Worm (Caenorhabditis elegans): ENCODE data around the gene K08H2.5.

Gene K08H2.5

ce11 chrX:13216802-13217201 lies 25.3 kb downstream of the K08H2.5 start, which contains the start of gene R12H7.4:
TSS of gene R12H7.4 (plus strand) at chrX:13217102.
- TF ChIP-seq npax-4 (tag; optimal IDR thresholded peaks at IDR 0.05) (no peak), pat-9 (tag; optimal IDR thresholded peaks at IDR 0.05) (no peak), mec-3 (tag; optimal IDR thresholded peaks at IDR 0.05; ENCODE audit: borderline replicate concordance) (no peak), hlh-8 (tag; optimal IDR thresholded peaks at IDR 0.05) (no peak), pha-4 (tag; optimal IDR thresholded peaks at IDR 0.05) (no peak), K09A11.1 (tag; optimal IDR thresholded peaks at IDR 0.05; ENCODE audit: insufficient read depth) (no peak), ztf-16 (tag; optimal IDR thresholded peaks at IDR 0.05) (no peak), lim-6 (tag; optimal IDR thresholded peaks at IDR 0.05) (no peak), tbx-7 (tag; optimal IDR thresholded peaks at IDR 0.05) (no peak), ahr-1 (tag; optimal IDR thresholded peaks at IDR 0.05) (no peak), C38D4.7 (GFP tag; optimal IDR thresholded peaks at IDR 0.05) (no peak), eyg-1 (tag; optimal IDR thresholded peaks at IDR 0.05) (no peak), ref-2 (tag; optimal IDR thresholded peaks at IDR 0.05) (no peak), pqm-1 (tag; optimal IDR thresholded peaks at IDR 0.05) (no peak), elt-4 (tag; optimal IDR thresholded peaks at IDR 0.05) (no peak), unc-55 (GFP tag; optimal IDR thresholded peaks at IDR 0.05) (no peak), ceh-45 (GFP tag; IDR thresholded peaks at IDR 0.05) (no peak), ceh-9 (tag; optimal IDR thresholded peaks at IDR 0.05) (no peak), odd-2 (tag; optimal IDR thresholded peaks at IDR 0.05) (no peak), hlh-30 (tag; optimal IDR thresholded peaks at IDR 0.05; ENCODE audit: insufficient read depth) (no peak)

ce11 chrX:13212528-13212927 lies 29.6 kb downstream of the K08H2.5 start:
- TF ChIP-seq ceh-24 (tag; optimal IDR thresholded peaks at IDR 0.05): no peak
- no peak for TF ChIP-seq ztf-16 (tag; optimal IDR thresholded peaks at IDR 0.05)
- no peak for TF ChIP-seq nhr-11 (tag; optimal IDR thresholded peaks at IDR 0.05)
- TF ChIP-seq pha-4 (tag; optimal IDR thresholded peaks at IDR 0.05): no peak
- TF ChIP-seq ceh-19 (GFP tag; optimal IDR thresholded peaks at IDR 0.05): no peak
- TF ChIP-seq pag-3 (tag; optimal IDR thresholded peaks at IDR 0.05; ENCODE audit: borderline replicate concordance): no peak
- TF ChIP-seq ceh-18 (tag; optimal IDR thresholded peaks at IDR 0.05): no peak
- TF ChIP-seq K09A11.1 (tag; optimal IDR thresholded peaks at IDR 0.05; ENCODE audit: insufficient read depth): no peak
- no peak for TF ChIP-seq hlh-6 (tag; optimal IDR thresholded peaks at IDR 0.05)
- TF ChIP-seq ceh-30 (tag; optimal IDR thresholded peaks at IDR 0.05): no peak
- no peak for TF ChIP-seq dve-1 (tag; optimal IDR thresholded peaks at IDR 0.05)
- no peak for TF ChIP-seq ets-4 (tag; optimal IDR thresholded peaks at IDR 0.05)
- no peak for TF ChIP-seq ceh-2 (tag; optimal IDR thresholded peaks at IDR 0.05)

- TF ChIP-seq ceh-14 (tag; optimal IDR thresholded peaks at IDR 0.05): peak; percentile 27
- TF ChIP-seq ceh-31 (tag; optimal IDR thresholded peaks at IDR 0.05): peak; percentile 60
- no peak for TF ChIP-seq tbx-7 (tag; optimal IDR thresholded peaks at IDR 0.05)
- TF ChIP-seq unc-42 (tag; optimal IDR thresholded peaks at IDR 0.05): peak; percentile 78
- TF ChIP-seq tbx-2 (tag; optimal IDR thresholded peaks at IDR 0.05): peak; percentile 42
- no peak for TF ChIP-seq elt-2 (tag; optimal IDR thresholded peaks at IDR 0.05)
- TF ChIP-seq ceh-45 (GFP tag; IDR thresholded peaks at IDR 0.05): no peak
- TF ChIP-seq ceh-18 (tag; optimal IDR thresholded peaks at IDR 0.05): peak; percentile 67
These were observed 31.7 kb downstream of the K08H2.5 start for ce11 chrX:13210478-13210877.

- no peak for TF ChIP-seq ztf-16 (tag; optimal IDR thresholded peaks at IDR 0.05)
- peak; percentile 22 for TF ChIP-seq nfya-1 (tag; optimal IDR thresholded peaks at IDR 0.05)
- TF ChIP-seq ceh-18 (tag; optimal IDR thresholded peaks at IDR 0.05): no peak
- TF ChIP-seq unc-42 (tag; optimal IDR thresholded peaks at IDR 0.05): peak; percentile 2
These were observed 33.1 kb downstream of the K08H2.5 start for ce11 chrX:13209026-13209425.
